Fruit fly (Drosophila melanogaster) whole organism, pupa: ENCODE results near the gene CG5902.

Experiments used
- CG34367 ChIP-seq: fragments of 200-800 bp; sonication (Bioruptor generic); optimal IDR thresholded peaks from 2 replicates; lab custom pipeline; 2018; ENCODE audit warnings: missing biosample characterization, mild to moderate bottlenecking, missing genetic modification characterization
- CG8301 ChIP-seq: fragments of 200-800 bp; sonication (Bioruptor generic); optimal IDR thresholded peaks from 2 replicates; lab custom pipeline; 2018; ENCODE audit warnings: missing biosample characterization, mild to moderate bottlenecking, missing genetic modification characterization

DNA sequence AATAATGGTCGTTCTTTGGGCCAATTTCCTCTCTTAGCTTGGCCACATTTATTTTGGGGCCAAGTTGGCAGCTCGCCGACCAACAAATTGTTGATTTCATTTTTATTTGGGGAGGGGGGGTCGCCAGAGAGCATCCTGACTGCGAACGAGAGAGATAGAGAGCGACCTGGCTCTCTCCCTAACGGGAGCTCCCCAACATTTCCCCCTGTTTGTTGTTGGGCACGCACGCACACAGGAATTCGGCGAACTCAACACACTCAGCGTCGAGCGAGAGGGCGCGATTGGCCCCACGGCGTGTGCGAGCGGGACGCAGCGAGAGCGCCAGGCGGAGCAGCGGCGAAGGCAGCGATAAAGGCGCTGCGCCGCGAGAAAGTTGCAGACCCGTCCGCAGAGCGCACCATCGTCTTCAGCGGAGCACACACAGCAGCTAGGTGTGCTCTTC, 23.6 kb upstream of the CG5902 start, which contains the start of gene CG31140:
- no peak for TF ChIP-seq CG8301
- no peak for TF ChIP-seq CG34367 (tag; lab: Kevin White, UChicago)
